Fruit fly (Drosophila melanogaster): ENCODE results near the gene cup.

- no peak for TF ChIP-seq pan (optimal IDR thresholded peaks at IDR 0.05)
- no peak for TF ChIP-seq usp (GFP tag; optimal IDR thresholded peaks at IDR 0.05)
- no peak for TF ChIP-seq psq (optimal IDR thresholded peaks at IDR 0.05)
Measured at dm6 chr2L:6644421-6645059, 18.9 kb upstream of the cup start.

Measured in whole organism.